Worm (Caenorhabditis elegans): ENCODE results near the gene gvd-1.
"Not testable (repeated sequence)": the region's sequence is repeated elsewhere in the genome, so short reads cannot be mapped to it uniquely, and the experiment has no call there.

The gvd-1 gene

ce11 chrII:460835-461234, 3.1 kb upstream of the gvd-1 start, which contains the start of gene W10D9.3:
TSS of gene W10D9.3 (minus strand) at chrII:460935.
- no peak for TF ChIP-seq C08G9.2 (tag; optimal IDR thresholded peaks at IDR 0.05)
- TF ChIP-seq syd-9 (tag; optimal IDR thresholded peaks at IDR 0.05) = no peak
- no peak for TF ChIP-seq tbx-7 (tag; optimal IDR thresholded peaks at IDR 0.05)
- TF ChIP-seq ceh-22 (tag; optimal IDR thresholded peaks at IDR 0.05) = no peak
- TF ChIP-seq unc-3 (GFP tag; conservative IDR thresholded peaks at IDR 0.05) = no peak
- TF ChIP-seq unc-3 (tag; optimal IDR thresholded peaks at IDR 0.05) = no peak

ce11 chrII:456371-456770, 1.3 kb downstream of the gvd-1 start:
- TF ChIP-seq nfya-1 (tag; optimal IDR thresholded peaks at IDR 0.05) = no peak
- no peak for TF ChIP-seq sdc-2 (tag; optimal IDR thresholded peaks at IDR 0.05)

- TF ChIP-seq hlh-8 (tag; optimal IDR thresholded peaks at IDR 0.05); pqm-1 (tag; optimal IDR thresholded peaks at IDR 0.05); unc-55 (GFP tag; optimal IDR thresholded peaks at IDR 0.05): not testable (repeated sequence)
These were observed 3.0 kb downstream of the gvd-1 start, which contains the start of gene W10D9.1 for ce11 chrII:454646-455045. TSS of gene W10D9.1 (plus strand) at chrII:454946.

ce11 chrII:441102-441501, 16.6 kb downstream of the gvd-1 start, which contains the start of gene C24H12.1:
TSS of gene C24H12.1 (plus strand) at chrII:441402.
- not testable (repeated sequence) for TF ChIP-seq eyg-1 (tag; optimal IDR thresholded peaks at IDR 0.05); ceh-45 (GFP tag; IDR thresholded peaks at IDR 0.05); ceh-22 (tag; optimal IDR thresholded peaks at IDR 0.05)

- TF ChIP-seq pax-1 (tag; optimal IDR thresholded peaks at IDR 0.05) = no peak
- TF ChIP-seq hlh-30 (tag; optimal IDR thresholded peaks at IDR 0.05; ENCODE audit: insufficient read depth) = no peak
- TF ChIP-seq ztf-16 (tag; optimal IDR thresholded peaks at IDR 0.05) = no peak
- TF ChIP-seq ceh-14 (tag; optimal IDR thresholded peaks at IDR 0.05) = no peak
- no peak for TF ChIP-seq ahr-1 (tag; optimal IDR thresholded peaks at IDR 0.05)
- no peak for TF ChIP-seq C38D4.7 (GFP tag; optimal IDR thresholded peaks at IDR 0.05)
- no peak for TF ChIP-seq F13H6.1 (tag; optimal IDR thresholded peaks at IDR 0.05)
- no peak for TF ChIP-seq dmd-4 (tag; optimal IDR thresholded peaks at IDR 0.05; ENCODE audit: borderline replicate concordance)
- no peak for TF ChIP-seq ceh-48 (tag; optimal IDR thresholded peaks at IDR 0.05)
- TF ChIP-seq ceh-9 (tag; optimal IDR thresholded peaks at IDR 0.05) = no peak
- no peak for TF ChIP-seq zip-5 (tag; optimal IDR thresholded peaks at IDR 0.05)
- no peak for TF ChIP-seq nhr-11 (tag; optimal IDR thresholded peaks at IDR 0.05)
- no peak for TF ChIP-seq pha-4 (tag; optimal IDR thresholded peaks at IDR 0.05)
- TF ChIP-seq unc-3 (GFP tag; conservative IDR thresholded peaks at IDR 0.05) = no peak
- TF ChIP-seq unc-3 (tag; optimal IDR thresholded peaks at IDR 0.05) = no peak
- no peak for TF ChIP-seq sox-2 (GFP tag; IDR thresholded peaks at IDR 0.05)
- no peak for TF ChIP-seq unc-42 (tag; optimal IDR thresholded peaks at IDR 0.05)
These were observed 20.4 kb downstream of the gvd-1 start for ce11 chrII:437279-437678.

- TF ChIP-seq ceh-19 (GFP tag; optimal IDR thresholded peaks at IDR 0.05) (no peak), ceh-6 (GFP tag; optimal IDR thresholded peaks at IDR 0.05) (no peak), T23F11.4 (GFP tag; optimal IDR thresholded peaks at IDR 0.05) (no peak), ama-1 (optimal IDR thresholded peaks at IDR 0.05) (no peak), pros-1 (tag; optimal IDR thresholded peaks at IDR 0.05) (no peak), nfya-1 (tag; optimal IDR thresholded peaks at IDR 0.05) (no peak), tbx-7 (tag; optimal IDR thresholded peaks at IDR 0.05) (no peak), ceh-24 (tag; optimal IDR thresholded peaks at IDR 0.05) (no peak), pag-3 (tag; optimal IDR thresholded peaks at IDR 0.05; ENCODE audit: borderline replicate concordance) (no peak), nhr-232 (tag; optimal IDR thresholded peaks at IDR 0.05) (no peak), npax-4 (tag; optimal IDR thresholded peaks at IDR 0.05) (no peak), pha-4 (tag; optimal IDR thresholded peaks at IDR 0.05) (no peak), ceh-30 (tag; optimal IDR thresholded peaks at IDR 0.05) (no peak), dve-1 (tag; optimal IDR thresholded peaks at IDR 0.05) (no peak), unc-86 (tag; optimal IDR thresholded peaks at IDR 0.05) (no peak)
These were observed 34.6 kb downstream of the gvd-1 start, which contains the start of gene C24H12.8 for ce11 chrII:423086-423485. TSS of gene C24H12.8 (minus strand) at chrII:423186.
